Worm (Caenorhabditis elegans): ENCODE results near the gene ctbp-1.

The ctbp-1 gene

ce11 chrX:5841060-5841642 lies 21.4 kb upstream of the ctbp-1 start, which contains the start of gene puf-9 (continued):
- 0 out of 2 replicates have a peak, but pooled peaks have one; percentile 17 for TF ChIP-seq Y79H2A.3 (GFP tag; conservative IDR thresholded peaks at IDR 0.05)
- TF ChIP-seq madf-6 (GFP tag; IDR thresholded peaks at IDR 0.05): peak; percentile 47
- peak; percentile 89 for TF ChIP-seq ets-4 (GFP tag; optimal IDR thresholded peaks at IDR 0.05)
- no peak for TF ChIP-seq F37B4.10 (GFP tag; IDR thresholded peaks at IDR 0.05)
- TF ChIP-seq tlf-1 (GFP tag; optimal IDR thresholded peaks at IDR 0.05): peak; percentile 94
- TF ChIP-seq ceh-40 (GFP tag; IDR thresholded peaks at IDR 0.05): 0 out of 2 replicates have a peak, but pooled peaks have one; percentile 28
- peak; percentile 97 for TF ChIP-seq K11D2.4 (GFP tag; IDR thresholded peaks at IDR 0.05)
- TF ChIP-seq ztf-18 (tag; optimal IDR thresholded peaks at IDR 0.05): peak; percentile 78
- TF ChIP-seq lag-1 (GFP tag; IDR thresholded peaks at IDR 0.05): no peak
- peak; percentile 95 for TF ChIP-seq nfyb-1 (GFP tag; IDR thresholded peaks at IDR 0.05)
- TF ChIP-seq F33H1.4 (GFP tag; IDR thresholded peaks at IDR 0.05): peak; percentile 59
- no peak for TF ChIP-seq T26A5.8 (tag; optimal IDR thresholded peaks at IDR 0.05)
- TF ChIP-seq unc-130 (GFP tag; optimal IDR thresholded peaks at IDR 0.05): no peak
- TF ChIP-seq madf-3 (GFP tag; IDR thresholded peaks at IDR 0.05): peak; percentile 89
- peak; percentile 99 for TF ChIP-seq K12H6.12 (tag; optimal IDR thresholded peaks at IDR 0.05)
- peak; percentile 97 for TF ChIP-seq attf-5 (GFP tag; optimal IDR thresholded peaks at IDR 0.05)
- TF ChIP-seq athp-1 (tag; optimal IDR thresholded peaks at IDR 0.05): peak; percentile 97
- peak; percentile 7 for TF ChIP-seq lsl-1 (GFP tag; optimal IDR thresholded peaks at IDR 0.05)
- TF ChIP-seq zfh-2 (GFP tag; conservative IDR thresholded peaks at IDR 0.05): peak; percentile 99
- TF ChIP-seq dpl-1 (GFP tag; optimal IDR thresholded peaks at IDR 0.05): peak; percentile 32
- no peak for TF ChIP-seq hlh-26 (GFP tag; conservative IDR thresholded peaks at IDR 0.05)
- TF ChIP-seq ztf-26 (tag; optimal IDR thresholded peaks at IDR 0.05): peak; percentile 96
- TF ChIP-seq ztf-22 (GFP tag; optimal IDR thresholded peaks at IDR 0.05): peak; percentile 97
- 0 out of 2 replicates have a peak, but pooled peaks have one; percentile 44 for TF ChIP-seq F39B2.1 (GFP tag; IDR thresholded peaks at IDR 0.05)
- no peak for TF ChIP-seq rec-8 (tag; optimal IDR thresholded peaks at IDR 0.05)
- TF ChIP-seq xnd-1 (tag; optimal IDR thresholded peaks at IDR 0.05): no peak
- TF ChIP-seq efl-1 (GFP tag; optimal IDR thresholded peaks at IDR 0.05): no peak
- peak; percentile 58 for TF ChIP-seq zim-3 (tag; optimal IDR thresholded peaks at IDR 0.05)
- TF ChIP-seq fkh-3 (tag; optimal IDR thresholded peaks at IDR 0.05): no peak
- TF ChIP-seq atf-7 (tag; optimal IDR thresholded peaks at IDR 0.05): peak; percentile 97
- TF ChIP-seq sea-2 (GFP tag; IDR thresholded peaks at IDR 0.05): peak; percentile 22; the same call in 1 of the 2 replicates
- peak; percentile 61 for TF ChIP-seq attf-3 (GFP tag; conservative IDR thresholded peaks at IDR 0.05)
- no peak for TF ChIP-seq attf-6 (GFP tag; IDR thresholded peaks at IDR 0.05)
- TF ChIP-seq lin-54 (GFP tag; optimal IDR thresholded peaks at IDR 0.05): peak; percentile 82
- peak; percentile 61 for TF ChIP-seq die-1 (tag; optimal IDR thresholded peaks at IDR 0.05)
- TF ChIP-seq repo-1 (tag; optimal IDR thresholded peaks at IDR 0.05): peak; percentile 78
- TF ChIP-seq rpc-1 (optimal IDR thresholded peaks at IDR 0.05): no peak
- no peak for TF ChIP-seq rpc-1 (tag; optimal IDR thresholded peaks at IDR 0.05)
- TF ChIP-seq ceh-79 (tag; optimal IDR thresholded peaks at IDR 0.05): peak; percentile 43
- TF ChIP-seq B0035.1 (tag; optimal IDR thresholded peaks at IDR 0.05): peak; percentile 82
- TF ChIP-seq ceh-58 (GFP tag; IDR thresholded peaks at IDR 0.05): no peak
- TF ChIP-seq pbrm-1 (GFP tag; IDR thresholded peaks at IDR 0.05): peak; percentile 97
- peak; percentile 74; the same call in 1 of the 2 replicates for TF ChIP-seq egrh-3 (GFP tag; IDR thresholded peaks at IDR 0.05)
- TF ChIP-seq ztf-6 (GFP tag; IDR thresholded peaks at IDR 0.05): peak; percentile 59; the same call in 1 of the 2 replicates
- TF ChIP-seq F57C9.4 (tag; optimal IDR thresholded peaks at IDR 0.05): peak; percentile 59
- TF ChIP-seq lin-35 (GFP tag; optimal IDR thresholded peaks at IDR 0.05): peak in 1 of 3 experiments; percentile 94
- 0 out of 2 replicates have a peak, but pooled peaks have one; percentile 54 for TF ChIP-seq bed-1 (GFP tag; IDR thresholded peaks at IDR 0.05)
- no peak for TF ChIP-seq him-1 (tag; optimal IDR thresholded peaks at IDR 0.05)
- no peak for TF ChIP-seq lsy-27 (tag; optimal IDR thresholded peaks at IDR 0.05; ENCODE audit: borderline replicate concordance, insufficient read depth)

Data from whole organism, young adult.